Fruit fly (Drosophila melanogaster) S2 (cell line): ENCODE data around the gene CCHa1.

Experiments
- CG8478 ChIP-seq: fragments of >200 bp; optimal IDR thresholded peaks from 2 replicates; lab custom pipeline; 2018
- CTCF ChIP-seq, 2 experiments: fragments of >200 bp; optimal IDR thresholded peaks; 2 replicates each; lab custom pipeline; 2018

The CCHa1 gene

DNA sequence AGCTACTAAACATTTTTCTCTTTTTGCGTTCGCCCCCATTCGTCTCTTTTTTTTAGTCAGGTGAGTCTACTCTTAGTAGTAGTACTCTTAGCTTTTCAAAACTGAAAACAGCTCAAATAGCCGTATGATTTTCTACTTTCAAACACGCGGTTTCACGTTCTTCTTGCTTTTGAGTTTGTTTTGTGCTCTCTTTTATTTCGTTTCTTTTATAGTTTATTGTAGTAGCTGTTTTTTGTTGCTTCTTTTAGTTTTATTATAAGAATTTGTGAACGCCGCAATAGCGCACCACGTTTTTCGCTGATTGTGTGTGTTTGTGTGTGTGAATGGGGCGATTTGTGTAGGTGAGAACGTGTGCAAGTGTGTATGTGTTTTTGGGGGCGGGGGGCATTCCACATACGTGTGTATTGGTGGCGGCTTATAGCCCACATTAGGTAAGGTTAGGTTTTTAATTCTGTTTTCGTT, 45.2 kb downstream of the CCHa1 start:
- TF ChIP-seq CTCF (optimal IDR thresholded peaks at IDR 0.05; lab: Kevin White, UChicago) (no peak), CG8478 (lab: Kevin White, UChicago) (no peak)

DNA sequence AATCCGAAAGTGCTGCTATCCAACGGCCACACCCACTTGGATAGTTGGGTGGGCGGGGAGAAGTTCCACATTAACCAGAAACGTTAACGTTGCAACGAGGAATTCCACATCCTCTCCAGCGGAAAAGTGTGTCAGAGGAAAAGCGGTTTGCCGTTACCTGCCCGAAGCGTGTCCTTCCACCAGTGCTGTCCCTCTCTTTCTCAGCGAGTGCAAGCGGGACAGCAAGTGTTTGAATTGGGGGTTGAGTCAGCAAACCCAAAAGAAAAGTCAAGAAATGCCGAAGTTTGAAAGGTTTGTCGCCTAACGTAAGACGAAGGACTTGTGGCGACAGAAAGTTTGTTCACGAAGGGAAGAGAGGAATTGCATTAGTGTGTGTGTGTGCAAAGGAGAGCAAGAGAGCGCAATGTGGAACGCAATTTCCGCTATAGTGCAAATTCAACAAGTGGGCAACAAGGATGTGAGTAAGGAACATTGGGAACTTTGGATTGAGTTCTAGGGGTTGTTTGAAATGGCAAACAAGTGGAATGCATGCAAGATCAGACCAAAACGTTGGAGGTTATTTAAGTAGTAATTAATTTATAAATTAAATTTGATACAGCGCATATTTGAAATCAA, 46.0 kb downstream of the CCHa1 start:
- TF ChIP-seq CG8478 (lab: Kevin White, UChicago) = no peak
- TF ChIP-seq CTCF (optimal IDR thresholded peaks at IDR 0.05; lab: Kevin White, UChicago) = no peak

dm6 chr3R:14048702-14049142, 47.9 kb downstream of the CCHa1 start:
- TF ChIP-seq CG8478 (lab: Kevin White, UChicago) (no peak), CTCF (optimal IDR thresholded peaks at IDR 0.05; lab: Kevin White, UChicago) (no peak)

- TF ChIP-seq CG8478 (lab: Kevin White, UChicago) (no peak), CTCF (optimal IDR thresholded peaks at IDR 0.05; lab: Kevin White, UChicago) (no peak)
Measured at dm6 chr3R:14044361-14044860, 52.2 kb downstream of the CCHa1 start.
